Worm (Caenorhabditis elegans) whole organism, L4 larva: ENCODE measurements around the gene T20G5.9.

ENCODE experiments used
- F10B5.3 ChIP-seq: sonication (generic microtip); optimal IDR thresholded peaks from 2 replicates; lab custom pipeline; 2016; ENCODE audit warnings: mild to moderate bottlenecking, missing genetic modification characterization, missing compliant biosample characterization
- F37D6.2 ChIP-seq: sonication (generic microtip); optimal IDR thresholded peaks from 2 replicates; lab custom pipeline; 2016; ENCODE audit warnings: mild to moderate bottlenecking, missing genetic modification characterization, missing compliant biosample characterization
- R02D3.7 ChIP-seq: fragments of 150-350 bp; sonication (generic microtip); optimal IDR thresholded peaks from 3 replicates; lab custom pipeline; 2014; ENCODE audit warnings: missing biosample characterization, missing genetic modification characterization
- T26A8.4 ChIP-seq: fragments of 200-800 bp; sonication (Bioruptor generic); IDR thresholded peaks from 2 replicates; pipeline ENCODE4 v1.3.6; 2022; ENCODE audit warnings: missing genetic modification characterization, missing compliant biosample characterization
- Y105C5A.15 ChIP-seq: fragments of 200-800 bp; sonication (Bioruptor generic); IDR thresholded peaks from 2 replicates; pipeline ENCODE4 v1.3.6; 2022; ENCODE audit warnings: missing genetic modification characterization, missing compliant biosample characterization
- aha-1 ChIP-seq: fragments of 150-350 bp; peaks from one replicate; lab custom pipeline; 2014; ENCODE audit warnings: missing biosample characterization, missing genetic modification characterization
- ceh-32 ChIP-seq: sonication (generic microtip); optimal IDR thresholded peaks from 2 replicates; lab custom pipeline; 2016; ENCODE audit warnings: mild to moderate bottlenecking, missing genetic modification characterization, missing compliant biosample characterization; ENCODE audit not compliant: poor library complexity
- ceh-62 ChIP-seq: sonication (generic microtip); optimal IDR thresholded peaks from 2 replicates; lab custom pipeline; 2017; ENCODE audit warnings: missing biosample characterization, missing genetic modification characterization
- ceh-82 ChIP-seq: sonication (generic microtip); optimal IDR thresholded peaks from 2 replicates; lab custom pipeline; 2017; ENCODE audit warnings: missing biosample characterization, missing genetic modification characterization
- daf-8 ChIP-seq: fragments of 200-800 bp; sonication (Bioruptor generic); IDR thresholded peaks from 2 replicates; pipeline ENCODE4 v1.3.6; 2022; ENCODE audit warnings: missing genetic modification characterization, missing compliant biosample characterization
- dmd-6 ChIP-seq: fragments of 200-800 bp; sonication (Bioruptor generic); IDR thresholded peaks from 2 replicates; pipeline ENCODE4 v1.3.6; 2022; ENCODE audit warnings: missing genetic modification reagents, missing genetic modification characterization, missing compliant biosample characterization
- dmd-8 ChIP-seq: fragments of 200-800 bp; sonication (Bioruptor generic); IDR thresholded peaks from 2 replicates; pipeline ENCODE4 v1.3.6; 2022; ENCODE audit warnings: missing genetic modification characterization, missing compliant biosample characterization
- dpl-1 ChIP-seq: fragments of 150-350 bp; optimal IDR thresholded peaks from 2 replicates; lab custom pipeline; 2014; ENCODE audit warnings: missing biosample characterization, missing genetic modification reagents, missing genetic modification characterization
- egl-43 ChIP-seq: fragments of 200-800 bp; sonication (Bioruptor generic); IDR thresholded peaks from 2 replicates; pipeline ENCODE4 v1.3.6; 2022; ENCODE audit warnings: missing genetic modification reagents, missing genetic modification characterization, missing compliant biosample characterization
- fkh-10 ChIP-seq: fragments of 150-350 bp; optimal IDR thresholded peaks from 2 replicates; lab custom pipeline; 2014; ENCODE audit warnings: missing biosample characterization, missing genetic modification reagents, missing genetic modification characterization
- lim-7 ChIP-seq: fragments of 200-800 bp; sonication (Bioruptor generic); IDR thresholded peaks from 2 replicates; pipeline ENCODE4 v1.3.6; 2022; ENCODE audit warnings: missing genetic modification characterization, missing compliant biosample characterization
- lin-1 ChIP-seq: fragments of 200-800 bp; sonication (Bioruptor generic); IDR thresholded peaks from 2 replicates; pipeline ENCODE4 v1.3.6; 2022; ENCODE audit warnings: missing genetic modification reagents, missing genetic modification characterization, missing compliant biosample characterization
- lin-13 ChIP-seq: fragments of 150-350 bp; optimal IDR thresholded peaks from 2 replicates; lab custom pipeline; 2014; ENCODE audit warnings: missing biosample characterization, missing genetic modification reagents, missing genetic modification characterization
- lin-29 ChIP-seq: fragments of 200-800 bp; sonication (Bioruptor generic); IDR thresholded peaks from 2 replicates; pipeline ENCODE4 v1.3.6; 2022; ENCODE audit warnings: missing genetic modification reagents, missing genetic modification characterization, missing compliant biosample characterization
- lir-3 ChIP-seq: sonication (generic microtip); optimal IDR thresholded peaks from 2 replicates; lab custom pipeline; 2016; ENCODE audit warnings: mild to moderate bottlenecking, missing genetic modification characterization, missing compliant biosample characterization
- lsy-2 ChIP-seq, 2 experiments: fragments of 150-350 bp in 1 of 2; sonication (generic microtip) in 1 of 2; optimal IDR thresholded peaks; 2 replicates each; lab custom pipeline; 2014 to 2017; ENCODE audit warnings: missing biosample characterization in 2 of 2, missing genetic modification characterization in 2 of 2
- madf-5 ChIP-seq, 2 experiments: fragments of 200-800 bp; sonication (Bioruptor generic); IDR thresholded peaks; 2 replicates each; pipeline ENCODE4 v1.3.6; 2022; ENCODE audit warnings: missing compliant biosample characterization in 2 of 2, missing genetic modification characterization in 2 of 2
- mes-2 ChIP-seq: sonication (generic microtip); optimal IDR thresholded peaks from 2 replicates; lab custom pipeline; 2016; ENCODE audit warnings: missing genotype, mild to moderate bottlenecking, missing genetic modification characterization, missing compliant biosample characterization; ENCODE audit not compliant: poor library complexity, severe bottlenecking
- mxl-3 ChIP-seq: fragments of 200-800 bp; sonication (Bioruptor generic); optimal IDR thresholded peaks from 2 replicates; lab custom pipeline; 2018; ENCODE audit warnings: mild to moderate bottlenecking, missing genetic modification characterization, missing compliant biosample characterization
- nhr-10 ChIP-seq: fragments of 150-350 bp; optimal IDR thresholded peaks from 2 replicates; lab custom pipeline; 2014; ENCODE audit warnings: missing biosample characterization, missing genetic modification characterization
- nhr-11 ChIP-seq: fragments of 150-350 bp; optimal IDR thresholded peaks from 2 replicates; lab custom pipeline; 2014; ENCODE audit warnings: missing biosample characterization, missing genetic modification characterization
- nhr-28 ChIP-seq: fragments of 150-350 bp; optimal IDR thresholded peaks from 2 replicates; lab custom pipeline; 2014; ENCODE audit warnings: missing biosample characterization, missing genetic modification characterization
- set-16 ChIP-seq: fragments of 200-800 bp; sonication (Bioruptor generic); IDR thresholded peaks from 2 replicates; pipeline ENCODE4 v1.3.6; 2022; ENCODE audit warnings: missing genetic modification reagents, missing genetic modification characterization, missing compliant biosample characterization
- tra-1 ChIP-seq: fragments of 200-800 bp; sonication (Bioruptor generic); IDR thresholded peaks from 2 replicates; pipeline ENCODE4 v1.3.6; 2022; ENCODE audit warnings: missing genetic modification reagents, missing genetic modification characterization, missing compliant biosample characterization
- unc-62 ChIP-seq, 3 experiments: fragments of 150-350 bp in 1 of 3; sonication (generic microtip); optimal IDR thresholded peaks in 2 of 3; peaks in 1 of 3; 1 replicate in 1 of 3; 2 replicates in 2 of 3; lab custom pipeline; 2014 to 2017; ENCODE audit warnings: missing biosample characterization in 3 of 3, missing genetic modification characterization in 3 of 3, missing genetic modification reagents in 3 of 3, missing genotype in 1 of 3
- zip-11 ChIP-seq: fragments of 200-800 bp; sonication (Bioruptor generic); IDR thresholded peaks from 2 replicates; pipeline ENCODE4 v1.3.6; 2022; ENCODE audit warnings: missing genetic modification characterization, missing compliant biosample characterization
- zip-2 ChIP-seq: fragments of 150-350 bp; optimal IDR thresholded peaks from 2 replicates; lab custom pipeline; 2014; ENCODE audit warnings: missing biosample characterization, missing genetic modification characterization

The T20G5.9 gene

ce11 chrIII:10248441-10249137 is 38.9 kb downstream of the T20G5.9 start, which contains the start of the genes div-1 and cor-1 (continued):
- no peak for TF ChIP-seq lin-1
- peak; percentile 73 for TF ChIP-seq mes-2
- peak; percentile 75 for TF ChIP-seq set-16 (GFP tag; lab: Robert Waterston, UW)
- TF ChIP-seq nhr-11 (tag; lab: Kevin White, UChicago) = no peak
- TF ChIP-seq T26A8.4 (GFP tag; lab: Robert Waterston, UW) = no peak

ce11 chrIII:10251114-10251513 is 41.5 kb downstream of the T20G5.9 start:
- TF ChIP-seq lin-29 = no peak
- no peak for TF ChIP-seq lim-7 (GFP tag; lab: Robert Waterston, UW)
- TF ChIP-seq lir-3 (tag; lab: Kevin White, UChicago) = no peak
- TF ChIP-seq aha-1 (tag; lab: Kevin White, UChicago) = peak; percentile 95
- no peak for TF ChIP-seq madf-5 (GFP tag; IDR thresholded peaks at IDR 0.05; lab: Robert Waterston, UW)
- TF ChIP-seq lin-1 = no peak

ce11 chrIII:10253334-10253733 is 43.7 kb downstream of the T20G5.9 start:
- TF ChIP-seq zip-2 (tag; lab: Kevin White, UChicago) = no peak
- TF ChIP-seq F10B5.3 (tag; lab: Kevin White, UChicago) = no peak
- no peak for TF ChIP-seq lin-13 (GFP tag; lab: Kevin White, UChicago)
- peak in 1 of 2 experiments; percentile 1 for TF ChIP-seq unc-62 (GFP tag; optimal IDR thresholded peaks at IDR 0.05 in 1 of 2; lab: Kevin White, UChicago)
- no peak for TF ChIP-seq unc-62 (tag; optimal IDR thresholded peaks at IDR 0.05; lab: Kevin White, UChicago)
- no peak for TF ChIP-seq zip-11 (GFP tag; lab: Robert Waterston, UW)
- TF ChIP-seq egl-43 (GFP tag; lab: Robert Waterston, UW) = 0 out of 2 replicates have a peak, but pooled peaks have one; percentile 14
- TF ChIP-seq madf-5 (GFP tag; IDR thresholded peaks at IDR 0.05; lab: Robert Waterston, UW) = no peak
- no peak for TF ChIP-seq tra-1 (GFP tag; lab: Robert Waterston, UW)
- TF ChIP-seq set-16 (GFP tag; lab: Robert Waterston, UW) = peak; percentile 75
- TF ChIP-seq fkh-10 = no peak
- TF ChIP-seq lsy-2 (tag; optimal IDR thresholded peaks at IDR 0.05; lab: Kevin White, UChicago) = no peak

- TF ChIP-seq nhr-28 (tag; lab: Kevin White, UChicago) (peak; percentile 73), dmd-6 (no peak), aha-1 (tag; lab: Kevin White, UChicago) (peak; percentile 53)
Measured at ce11 chrIII:10254583-10254982, 44.9 kb downstream of the T20G5.9 start, which contains the start of gene R01H10.4. TSS of gene R01H10.4 (plus strand) at chrIII:10254818.

- TF ChIP-seq daf-8 (no peak), nhr-10 (no peak), R02D3.7 (tag; lab: Kevin White, UChicago) (no peak), ceh-32 (no peak), Y105C5A.15 (no peak), mxl-3 (GFP tag; lab: Kevin White, UChicago) (no peak), ceh-82 (tag; lab: Kevin White, UChicago) (no peak), F10B5.3 (tag; lab: Kevin White, UChicago) (no peak), ceh-62 (tag; lab: Kevin White, UChicago) (no peak), dmd-8 (no peak), mes-2 (no peak), dpl-1 (GFP tag; lab: Kevin White, UChicago) (no peak), F37D6.2 (tag; lab: Kevin White, UChicago) (no peak)
Measured at ce11 chrIII:10258641-10259040, 49.0 kb downstream of the T20G5.9 start, which contains the start of gene rip-1. TSS of gene rip-1 (minus strand) at chrIII:10258741.
